Worm (Caenorhabditis elegans) whole organism, late embryonic: ENCODE results near the gene T14G8.6.
A peak's percentile ranks its signal among the peaks of the same experiment; 100 is the strongest.

Experiments used
- C38D4.7 ChIP-seq: fragments of 200-800 bp; sonication (Bioruptor generic); optimal IDR thresholded peaks from 2 replicates; lab custom pipeline; 2018; ENCODE audit warnings: mild to moderate bottlenecking, missing genetic modification characterization, moderate library complexity, missing compliant biosample characterization
- F13H6.1 ChIP-seq: sonication (generic microtip); optimal IDR thresholded peaks from 2 replicates; lab custom pipeline; 2016; ENCODE audit warnings: missing genetic modification characterization, missing compliant biosample characterization
- K02D7.2 ChIP-seq: sonication (generic microtip); optimal IDR thresholded peaks from 2 replicates; lab custom pipeline; 2017; ENCODE audit warnings: mild to moderate bottlenecking, missing genetic modification characterization, missing compliant biosample characterization
- K09A11.1 ChIP-seq: sonication (generic microtip); optimal IDR thresholded peaks from 2 replicates; lab custom pipeline; 2017; ENCODE audit warnings: antibody characterized with exemption, mild to moderate bottlenecking, missing genetic modification characterization, missing compliant biosample characterization; ENCODE audit not compliant: insufficient read depth
- T23F11.4 ChIP-seq: fragments of 200-800 bp; sonication (Bioruptor generic); optimal IDR thresholded peaks from 2 replicates; lab custom pipeline; 2018; ENCODE audit warnings: mild to moderate bottlenecking, missing genetic modification characterization, missing compliant biosample characterization
- Y22D7AL.16 ChIP-seq: sonication (generic microtip); optimal IDR thresholded peaks from 2 replicates; lab custom pipeline; 2016; ENCODE audit warnings: missing genetic modification characterization, missing compliant biosample characterization
- ahr-1 ChIP-seq: sonication (generic microtip); optimal IDR thresholded peaks from 2 replicates; lab custom pipeline; 2016; ENCODE audit warnings: missing genetic modification characterization, missing compliant biosample characterization
- ama-1 ChIP-seq: fragments of 150-350 bp; optimal IDR thresholded peaks from 2 replicates; lab custom pipeline; 2014
- ceh-14 ChIP-seq: sonication (generic microtip); optimal IDR thresholded peaks from 2 replicates; lab custom pipeline; 2016; ENCODE audit warnings: missing genotype, missing genetic modification characterization, missing compliant biosample characterization
- ceh-18 ChIP-seq: sonication (generic microtip); optimal IDR thresholded peaks from 2 replicates; lab custom pipeline; 2016; ENCODE audit warnings: missing genetic modification characterization, missing compliant biosample characterization
- ceh-19 ChIP-seq: fragments of 200-800 bp; sonication (Bioruptor generic); optimal IDR thresholded peaks from 2 replicates; lab custom pipeline; 2018; ENCODE audit warnings: mild to moderate bottlenecking, missing genetic modification characterization, missing compliant biosample characterization
- ceh-2 ChIP-seq: sonication (generic microtip); optimal IDR thresholded peaks from 2 replicates; lab custom pipeline; 2016; ENCODE audit warnings: missing genotype, missing genetic modification characterization, missing compliant biosample characterization
- ceh-24 ChIP-seq: sonication (generic microtip); optimal IDR thresholded peaks from 2 replicates; lab custom pipeline; 2016; ENCODE audit warnings: mild to moderate bottlenecking, missing genetic modification characterization, missing compliant biosample characterization
- ceh-34 ChIP-seq: sonication (generic microtip); optimal IDR thresholded peaks from 2 replicates; lab custom pipeline; 2016; ENCODE audit warnings: mild to moderate bottlenecking, missing genetic modification characterization, missing compliant biosample characterization
- ceh-45 ChIP-seq: fragments of 200-800 bp; sonication (Bioruptor generic); IDR thresholded peaks from 2 replicates; pipeline ENCODE4 v1.3.6; 2022; ENCODE audit warnings: missing genetic modification reagents, missing genetic modification characterization, missing compliant biosample characterization
- ceh-48 ChIP-seq: sonication (generic microtip); optimal IDR thresholded peaks from 2 replicates; lab custom pipeline; 2016; ENCODE audit warnings: missing genetic modification characterization, inconsistent platforms, missing compliant biosample characterization
- ceh-9 ChIP-seq: sonication (generic microtip); optimal IDR thresholded peaks from 2 replicates; lab custom pipeline; 2016; ENCODE audit warnings: mild to moderate bottlenecking, missing genetic modification characterization, inconsistent platforms, missing compliant biosample characterization
- elt-2 ChIP-seq: sonication (generic microtip); optimal IDR thresholded peaks from 2 replicates; lab custom pipeline; 2016; ENCODE audit warnings: missing genetic modification reagents, missing genetic modification characterization, missing compliant biosample characterization
- ets-4 ChIP-seq: sonication (generic microtip); optimal IDR thresholded peaks from 2 replicates; lab custom pipeline; 2016; ENCODE audit warnings: missing genetic modification characterization, missing compliant biosample characterization
- eyg-1 ChIP-seq: sonication (generic microtip); optimal IDR thresholded peaks from 2 replicates; lab custom pipeline; 2016; ENCODE audit warnings: missing genotype, missing genetic modification characterization, missing compliant biosample characterization
- gmeb-2 ChIP-seq: sonication (generic microtip); optimal IDR thresholded peaks from 2 replicates; lab custom pipeline; 2016; ENCODE audit warnings: missing genetic modification characterization, inconsistent platforms, missing compliant biosample characterization
- hlh-15 ChIP-seq: sonication (generic microtip); optimal IDR thresholded peaks from 2 replicates; lab custom pipeline; 2016; ENCODE audit warnings: missing genetic modification characterization, missing compliant biosample characterization
- hlh-30 ChIP-seq: sonication (generic microtip); optimal IDR thresholded peaks from 2 replicates; lab custom pipeline; 2017; ENCODE audit warnings: antibody characterized with exemption, missing genetic modification characterization, missing compliant biosample characterization; ENCODE audit not compliant: insufficient read depth
- lim-6 ChIP-seq: sonication (generic microtip); optimal IDR thresholded peaks from 2 replicates; lab custom pipeline; 2016; ENCODE audit warnings: missing genetic modification characterization, missing compliant biosample characterization
- lin-11 ChIP-seq: fragments of 200-800 bp; sonication (Bioruptor generic); optimal IDR thresholded peaks from 2 replicates; lab custom pipeline; 2018; ENCODE audit warnings: mild to moderate bottlenecking, missing genetic modification characterization, missing compliant biosample characterization
- nfya-1 ChIP-seq: sonication (generic microtip); optimal IDR thresholded peaks from 2 replicates; lab custom pipeline; 2017; ENCODE audit warnings: missing genetic modification characterization, mild to moderate bottlenecking, missing compliant biosample characterization, antibody characterized with exemption, moderate library complexity
- nhr-11 ChIP-seq: fragments of 150-350 bp; optimal IDR thresholded peaks from 2 replicates; lab custom pipeline; 2014; ENCODE audit warnings: missing biosample characterization, missing genetic modification characterization
- npax-4 ChIP-seq: sonication (generic microtip); optimal IDR thresholded peaks from 2 replicates; lab custom pipeline; 2016; ENCODE audit warnings: missing genetic modification characterization, missing compliant biosample characterization
- pag-3 ChIP-seq: sonication (generic microtip); optimal IDR thresholded peaks from 2 replicates; lab custom pipeline; 2016; ENCODE audit warnings: missing compliant biosample characterization, missing genetic modification characterization, borderline replicate concordance
- pha-2 ChIP-seq: sonication (generic microtip); optimal IDR thresholded peaks from 2 replicates; lab custom pipeline; 2017; ENCODE audit warnings: mild to moderate bottlenecking, missing genetic modification characterization, missing compliant biosample characterization
- pha-4 ChIP-seq: fragments of 150-350 bp; optimal IDR thresholded peaks from 2 replicates; lab custom pipeline; 2018; ENCODE audit warnings: missing biosample characterization, missing genetic modification reagents, missing genetic modification characterization
- pqm-1 ChIP-seq: sonication (generic microtip); optimal IDR thresholded peaks from 2 replicates; lab custom pipeline; 2016; ENCODE audit warnings: missing genetic modification characterization, missing compliant biosample characterization
- pros-1 ChIP-seq: fragments of 150-350 bp; optimal IDR thresholded peaks from 2 replicates; lab custom pipeline; 2014; ENCODE audit warnings: missing biosample characterization, missing genetic modification reagents, missing genetic modification characterization
- tbx-2 ChIP-seq: sonication (generic microtip); optimal IDR thresholded peaks from 2 replicates; lab custom pipeline; 2016; ENCODE audit warnings: missing genetic modification characterization, missing compliant biosample characterization
- tbx-7 ChIP-seq: sonication (generic microtip); optimal IDR thresholded peaks from 2 replicates; lab custom pipeline; 2016; ENCODE audit warnings: missing genotype, missing genetic modification characterization, missing compliant biosample characterization
- unc-3 ChIP-seq, 2 experiments: fragments of 200-800 bp in 1 of 2; sonication (Bioruptor generic) in 1 of 2; sonication (generic microtip) in 1 of 2; conservative IDR thresholded peaks in 1 of 2; optimal IDR thresholded peaks in 1 of 2; 2 replicates each; pipeline versions ENCODE4 v1.3.6 to Lab custom; 2016 to 2022; ENCODE audit warnings: missing compliant biosample characterization in 2 of 2, missing genetic modification characterization in 2 of 2, missing genetic modification reagents in 1 of 2
- unc-86 ChIP-seq: sonication (generic microtip); optimal IDR thresholded peaks from 2 replicates; lab custom pipeline; 2016; ENCODE audit warnings: missing genetic modification characterization, missing compliant biosample characterization
- zip-5 ChIP-seq: sonication (generic microtip); optimal IDR thresholded peaks from 2 replicates; lab custom pipeline; 2016; ENCODE audit warnings: missing genetic modification characterization, missing compliant biosample characterization
- ztf-16 ChIP-seq: sonication (generic microtip); optimal IDR thresholded peaks from 2 replicates; lab custom pipeline; 2017; ENCODE audit warnings: missing genetic modification characterization, missing compliant biosample characterization

The T14G8.6 gene

ce11 chrX:12843530-12843929 lies 19.1 kb downstream of the T14G8.6 start (continued):
- TF ChIP-seq ceh-45 (GFP tag; lab: Robert Waterston, UW) (no peak), pros-1 (no peak)

ce11 chrX:12843011-12843410 lies 19.6 kb downstream of the T14G8.6 start, which contains the start of gene C52G5.2:
TSS of gene C52G5.2 (plus strand) at chrX:12843311.
- TF ChIP-seq eyg-1 (no peak), ceh-45 (GFP tag; lab: Robert Waterston, UW) (no peak), ceh-48 (tag; lab: Kevin White, UChicago) (no peak), nhr-11 (no peak), hlh-30 (no peak), F13H6.1 (tag; lab: Kevin White, UChicago) (no peak), C38D4.7 (GFP tag; lab: Kevin White, UChicago) (no peak), tbx-7 (tag; lab: Kevin White, UChicago) (no peak)

ce11 chrX:12834848-12835247 lies 27.8 kb downstream of the T14G8.6 start:
- TF ChIP-seq elt-2 = peak; percentile 35
- no peak for TF ChIP-seq F13H6.1 (tag; lab: Kevin White, UChicago)
- TF ChIP-seq, all 69 proteins: peak for 1

ce11 chrX:12829055-12829454 lies 33.6 kb downstream of the T14G8.6 start:
- no peak for TF ChIP-seq pha-2 (tag; lab: Kevin White, UChicago)
- TF ChIP-seq pag-3 = no peak
- no peak for TF ChIP-seq ceh-9
- TF ChIP-seq lin-11 (tag; lab: Kevin White, UChicago) = no peak
- TF ChIP-seq T23F11.4 (GFP tag; lab: Kevin White, UChicago) = no peak
- TF ChIP-seq pqm-1 = no peak
- no peak for TF ChIP-seq nfya-1 (tag; lab: Kevin White, UChicago)
- no peak for TF ChIP-seq K02D7.2 (tag; lab: Kevin White, UChicago)
- no peak for TF ChIP-seq pha-4 (tag; lab: Kevin White, UChicago)
- TF ChIP-seq K09A11.1 (tag; lab: Kevin White, UChicago) = no peak
- no peak for TF ChIP-seq ceh-34 (tag; lab: Kevin White, UChicago)
- TF ChIP-seq lim-6 = no peak
- no peak for TF ChIP-seq ahr-1
- no peak for TF ChIP-seq unc-3 (GFP tag; conservative IDR thresholded peaks at IDR 0.05; lab: Robert Waterston, UW)
- TF ChIP-seq unc-3 (tag; optimal IDR thresholded peaks at IDR 0.05; lab: Kevin White, UChicago) = no peak
- no peak for TF ChIP-seq unc-86 (tag; lab: Kevin White, UChicago)
- TF ChIP-seq Y22D7AL.16 (tag; lab: Kevin White, UChicago) = no peak
- TF ChIP-seq ztf-16 = no peak
- TF ChIP-seq nhr-11 = no peak
- no peak for TF ChIP-seq ama-1 (lab: Kevin White, UChicago)

- TF ChIP-seq ets-4 (tag; lab: Kevin White, UChicago) (no peak), tbx-2 (tag; lab: Kevin White, UChicago) (no peak), ceh-24 (no peak), ceh-19 (GFP tag; lab: Kevin White, UChicago) (no peak)
Measured at ce11 chrX:12827741-12828408, 34.8 kb downstream of the T14G8.6 start.

ce11 chrX:12826782-12827181 lies 35.9 kb downstream of the T14G8.6 start:
- no peak for TF ChIP-seq ceh-18 (tag; lab: Kevin White, UChicago)
- TF ChIP-seq nfya-1 (tag; lab: Kevin White, UChicago) = no peak
- TF ChIP-seq ceh-2 (tag; lab: Kevin White, UChicago) = no peak
- no peak for TF ChIP-seq gmeb-2 (tag; lab: Kevin White, UChicago)
- no peak for TF ChIP-seq hlh-15 (tag; lab: Kevin White, UChicago)
- no peak for TF ChIP-seq npax-4 (tag; lab: Kevin White, UChicago)
- no peak for TF ChIP-seq unc-3 (GFP tag; conservative IDR thresholded peaks at IDR 0.05; lab: Robert Waterston, UW)
- TF ChIP-seq unc-3 (tag; optimal IDR thresholded peaks at IDR 0.05; lab: Kevin White, UChicago) = no peak
- no peak for TF ChIP-seq lin-11 (tag; lab: Kevin White, UChicago)
- TF ChIP-seq ceh-14 = no peak
- TF ChIP-seq zip-5 = no peak
